Worm (Caenorhabditis elegans) whole organism, early embryonic: ENCODE data around the gene K02C4.3.

Experiments
- aly-1 ChIP-seq: sonication (generic microtip); optimal IDR thresholded peaks from 2 replicates; lab custom pipeline; 2016; ENCODE audit warnings: missing genetic modification characterization, missing compliant biosample characterization
- ama-1 ChIP-seq: fragments of 150-350 bp; optimal IDR thresholded peaks from 2 replicates; lab custom pipeline; 2014
- ceh-13 ChIP-seq: fragments of 200-800 bp; sonication (Bioruptor generic); optimal IDR thresholded peaks from 2 replicates; lab custom pipeline; 2018; ENCODE audit warnings: mild to moderate bottlenecking, missing genetic modification characterization, missing compliant biosample characterization
- ets-7 ChIP-seq: sonication (generic microtip); optimal IDR thresholded peaks from 2 replicates; lab custom pipeline; 2016; ENCODE audit warnings: missing genotype, missing genetic modification characterization, missing compliant biosample characterization
- flt-1 ChIP-seq: fragments of 200-800 bp; sonication (Bioruptor generic); IDR thresholded peaks from 2 replicates; pipeline ENCODE4 v1.3.6; 2022; ENCODE audit warnings: missing genetic modification characterization, missing compliant biosample characterization
- hmbx-1 ChIP-seq: sonication (generic microtip); optimal IDR thresholded peaks from 2 replicates; lab custom pipeline; 2016; ENCODE audit warnings: mild to moderate bottlenecking, missing genetic modification characterization, missing compliant biosample characterization
- hmg-4 ChIP-seq: fragments of 200-800 bp; sonication (Bioruptor generic); optimal IDR thresholded peaks from 2 replicates; lab custom pipeline; 2018; ENCODE audit warnings: mild to moderate bottlenecking, missing genetic modification characterization, missing compliant biosample characterization
- hnd-1 ChIP-seq: sonication (generic microtip); optimal IDR thresholded peaks from 2 replicates; lab custom pipeline; 2016; ENCODE audit warnings: missing genetic modification characterization, missing compliant biosample characterization
- pes-1 ChIP-seq: fragments of 200-800 bp; sonication (Bioruptor generic); IDR thresholded peaks from 2 replicates; pipeline ENCODE4 v1.3.6; 2022; ENCODE audit warnings: missing genetic modification reagents, missing genetic modification characterization, missing compliant biosample characterization
- scrt-1 ChIP-seq: fragments of 200-800 bp; sonication (Bioruptor generic); IDR thresholded peaks from 2 replicates; pipeline ENCODE4 v1.3.6; 2022; ENCODE audit warnings: missing genetic modification characterization, missing compliant biosample characterization
- sea-1 ChIP-seq: fragments of 200-800 bp; sonication (Bioruptor generic); conservative IDR thresholded peaks from 2 replicates; pipeline ENCODE4 v1.3.6; 2022; ENCODE audit warnings: missing genetic modification characterization, missing compliant biosample characterization
- tbx-11 ChIP-seq: fragments of 200-800 bp; sonication (Bioruptor generic); IDR thresholded peaks from 2 replicates; pipeline ENCODE4 v1.3.6; 2022; ENCODE audit warnings: missing genetic modification characterization, missing compliant biosample characterization
- tbx-37 ChIP-seq: fragments of 200-800 bp; sonication (Bioruptor generic); conservative IDR thresholded peaks from 2 replicates; pipeline ENCODE4 v1.3.6; 2022; ENCODE audit warnings: missing genetic modification reagents, missing genetic modification characterization, missing compliant biosample characterization
- tra-4 ChIP-seq: sonication (generic microtip); optimal IDR thresholded peaks from 2 replicates; lab custom pipeline; 2017; ENCODE audit warnings: missing genetic modification characterization, missing compliant biosample characterization

DNA sequence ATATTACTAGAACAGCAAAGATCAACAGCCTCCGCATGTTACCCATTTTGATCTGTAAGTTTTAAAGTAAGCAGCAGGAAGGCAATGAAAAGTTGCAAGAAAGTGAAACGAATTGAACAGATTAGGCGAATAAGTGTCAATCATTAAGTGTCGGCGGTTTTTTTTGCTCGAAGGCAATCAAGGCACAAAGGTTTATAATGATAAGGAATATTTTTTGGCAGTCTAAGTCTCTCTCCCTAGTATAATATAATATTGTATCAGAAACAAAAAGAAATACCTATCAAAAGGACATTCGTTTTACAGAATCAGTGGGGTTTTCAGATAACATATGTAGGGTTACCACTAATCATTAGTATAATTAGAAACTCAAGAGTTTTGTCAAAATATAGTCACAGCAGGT lies 54.0 kb downstream of the K02C4.3 start, which contains the start of gene nrf-6:
- TF ChIP-seq ama-1 (no peak), pes-1 (GFP tag; lab: Robert Waterston, UW) (no peak), flt-1 (GFP tag; lab: Robert Waterston, UW) (no peak), ceh-13 (GFP tag; lab: Kevin White, UChicago) (no peak), hnd-1 (tag; lab: Kevin White, UChicago) (no peak), sea-1 (GFP tag; lab: Robert Waterston, UW) (no peak), tbx-11 (GFP tag; lab: Robert Waterston, UW) (no peak), tbx-37 (no peak), tra-4 (tag; lab: Kevin White, UChicago) (no peak), aly-1 (tag; lab: Kevin White, UChicago) (no peak), ets-7 (tag; lab: Kevin White, UChicago) (no peak), hmg-4 (no peak), hmbx-1 (tag; lab: Kevin White, UChicago) (no peak), scrt-1 (GFP tag; lab: Robert Waterston, UW) (no peak)
